Fruit fly (Drosophila melanogaster) whole organism, embryonic: ENCODE results near the gene wry.

Source experiments
- CG10147 ChIP-seq: fragments of 200-800 bp; sonication (Bioruptor generic); optimal IDR thresholded peaks from 2 replicates; lab custom pipeline; 2019; ENCODE audit warnings: missing biosample characterization, mild to moderate bottlenecking, missing genetic modification characterization, moderate library complexity
- CG17186 ChIP-seq: fragments of 200-800 bp; sonication (Bioruptor generic); optimal IDR thresholded peaks from 3 replicates; lab custom pipeline; 2017; ENCODE audit warnings: missing biosample characterization, missing genetic modification reagents, missing genetic modification characterization
- CG6854 ChIP-seq: fragments of 200-800 bp; sonication (Bioruptor generic); optimal IDR thresholded peaks from 3 replicates; lab custom pipeline; 2017; ENCODE audit warnings: missing biosample characterization, mild to moderate bottlenecking, missing genetic modification characterization
- CG7271 ChIP-seq: fragments of 200-800 bp; sonication (Bioruptor generic); optimal IDR thresholded peaks from 2 replicates; lab custom pipeline; 2018; ENCODE audit warnings: missing biosample characterization, mild to moderate bottlenecking, missing genetic modification characterization, moderate library complexity
- GATAe ChIP-seq: fragments of 200-800 bp; sonication (Bioruptor generic); conservative IDR thresholded peaks from 2 replicates; pipeline ENCODE4 v1.3.6; 2022; ENCODE audit warnings: missing biosample characterization, missing genetic modification characterization
- Jarid2 ChIP-seq: fragments of 200-800 bp; sonication (Bioruptor generic); optimal IDR thresholded peaks from 3 replicates; lab custom pipeline; 2017; ENCODE audit warnings: mild to moderate bottlenecking, missing biosample characterization, missing genetic modification reagents, missing genetic modification characterization
- MBD-R2 ChIP-seq: fragments of 200-800 bp; sonication (Bioruptor generic); IDR thresholded peaks from 2 replicates; pipeline ENCODE4 v1.3.6; 2022; ENCODE audit warnings: missing biosample characterization, missing genetic modification characterization
- Optix ChIP-seq: fragments of 200-800 bp; sonication (Bioruptor generic); IDR thresholded peaks from 3 replicates; pipeline ENCODE4 v1.3.6; 2022; ENCODE audit warnings: missing biosample characterization, missing genetic modification characterization

DNA sequence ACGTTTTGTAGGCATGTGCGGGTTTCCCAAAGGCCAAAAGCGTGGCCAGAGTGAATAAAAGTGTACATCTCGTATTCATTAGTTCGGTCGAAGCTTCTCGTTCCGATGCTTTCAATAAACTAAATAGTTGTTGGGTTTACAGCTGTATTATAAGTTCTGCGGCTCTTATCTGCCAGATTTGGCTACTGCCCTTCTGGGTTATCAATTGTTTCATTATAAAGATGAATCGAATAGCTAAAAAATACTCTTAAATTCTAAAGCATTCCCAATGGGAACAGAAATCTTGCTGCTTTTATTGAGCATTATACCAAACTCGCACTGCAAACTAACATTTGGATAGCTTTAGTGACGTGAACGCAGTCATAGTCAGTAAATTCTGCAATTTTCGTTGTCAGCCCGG, 9.9 kb upstream of the wry start, which contains the start of gene CG31664:
- TF ChIP-seq Optix (GFP tag; lab: Robert Waterston, UW): no peak
- TF ChIP-seq CG17186 (GFP tag; lab: Kevin White, UChicago): no peak
- no peak for TF ChIP-seq MBD-R2 (GFP tag; lab: Robert Waterston, UW)
- no peak for TF ChIP-seq CG7271 (tag; lab: Kevin White, UChicago)
- TF ChIP-seq Jarid2 (GFP tag; lab: Kevin White, UChicago): no peak
- no peak for TF ChIP-seq GATAe (GFP tag; lab: Robert Waterston, UW)
- no peak for TF ChIP-seq CG6854
- no peak for TF ChIP-seq CG10147 (GFP tag; lab: Kevin White, UChicago)
